Fruit fly (Drosophila melanogaster) whole organism, embryonic: Measurements from ENCODE around the gene CG31344.
A peak's percentile ranks its signal among the peaks of the same experiment; 100 is the strongest.

Experiments
- ATbp ChIP-seq: fragments of 200-800 bp; sonication (Bioruptor generic); optimal IDR thresholded peaks from 2 replicates; lab custom pipeline; 2017; ENCODE audit warnings: missing biosample characterization, mild to moderate bottlenecking, missing genetic modification characterization, missing genetic modification reagents
- Antp ChIP-seq: fragments of 200-800 bp; sonication (Bioruptor generic); optimal IDR thresholded peaks from 3 replicates; lab custom pipeline; 2016; ENCODE audit warnings: missing biosample characterization, missing genetic modification characterization
- Atf-2 ChIP-seq: fragments of 200-800 bp; sonication (Bioruptor generic); optimal IDR thresholded peaks from 2 replicates; lab custom pipeline; 2016; ENCODE audit warnings: missing biosample characterization, missing genetic modification characterization
- C15 ChIP-seq: fragments of 200-800 bp; sonication (Bioruptor generic); IDR thresholded peaks from 3 replicates; pipeline ENCODE4 v1.3.6; 2022; ENCODE audit warnings: missing biosample characterization, missing genetic modification characterization
- CG10431 ChIP-seq: fragments of 200-800 bp; sonication (Bioruptor generic); optimal IDR thresholded peaks from 3 replicates; lab custom pipeline; 2018; ENCODE audit warnings: missing biosample characterization, mild to moderate bottlenecking, missing genetic modification characterization
- CG10565 ChIP-seq: fragments of 200-800 bp; sonication (Bioruptor generic); optimal IDR thresholded peaks from 3 replicates; lab custom pipeline; 2016; ENCODE audit warnings: missing biosample characterization, mild to moderate bottlenecking, missing genetic modification characterization
- CG11456 ChIP-seq: fragments of 200-800 bp; sonication (Bioruptor generic); IDR thresholded peaks from 3 replicates; pipeline ENCODE4 v1.3.6; 2022; ENCODE audit warnings: missing biosample characterization, missing genetic modification characterization
- CG11504 ChIP-seq: fragments of 200-800 bp; sonication (Bioruptor generic); optimal IDR thresholded peaks from 3 replicates; lab custom pipeline; 2019; ENCODE audit warnings: missing biosample characterization, mild to moderate bottlenecking, missing genetic modification characterization, moderate library complexity
- CG11723 ChIP-seq: fragments of 200-800 bp; sonication (Bioruptor generic); optimal IDR thresholded peaks from 2 replicates; lab custom pipeline; 2017; ENCODE audit warnings: missing biosample characterization, mild to moderate bottlenecking, missing genetic modification characterization
- CG12155 ChIP-seq: fragments of 200-800 bp; sonication (Bioruptor generic); optimal IDR thresholded peaks from 3 replicates; lab custom pipeline; 2016; ENCODE audit warnings: missing biosample characterization, missing genetic modification characterization
- CG13775 ChIP-seq: fragments of 200-800 bp; sonication (Bioruptor generic); optimal IDR thresholded peaks from 3 replicates; lab custom pipeline; 2017; ENCODE audit warnings: missing biosample characterization, mild to moderate bottlenecking, missing genetic modification characterization
- CG14014 ChIP-seq: fragments of 200-800 bp; sonication (Bioruptor generic); IDR thresholded peaks from 2 replicates; pipeline ENCODE4 v1.3.6; 2022; ENCODE audit warnings: missing biosample characterization, missing genetic modification characterization
- CG16863 ChIP-seq: fragments of 200-800 bp; sonication (Bioruptor generic); optimal IDR thresholded peaks from 3 replicates; lab custom pipeline; 2016; ENCODE audit warnings: missing biosample characterization, missing genetic modification characterization
- CG18262 ChIP-seq: fragments of 200-800 bp; optimal IDR thresholded peaks from 3 replicates; lab custom pipeline; 2019; ENCODE audit warnings: missing biosample characterization, mild to moderate bottlenecking, missing genetic modification characterization, moderate library complexity
- CG2712 ChIP-seq: fragments of 200-800 bp; optimal IDR thresholded peaks from 3 replicates; lab custom pipeline; 2019; ENCODE audit warnings: missing biosample characterization, mild to moderate bottlenecking, missing genetic modification characterization, moderate library complexity
- CG2875 ChIP-seq: fragments of 200-800 bp; sonication (Bioruptor generic); optimal IDR thresholded peaks from 2 replicates; lab custom pipeline; 2017; ENCODE audit warnings: missing biosample characterization, mild to moderate bottlenecking, missing genetic modification characterization, missing genetic modification reagents
- CG31365 ChIP-seq: fragments of 200-800 bp; sonication (Bioruptor generic); optimal IDR thresholded peaks from 2 replicates; lab custom pipeline; 2018; ENCODE audit warnings: missing biosample characterization, mild to moderate bottlenecking, missing genetic modification characterization
- CG31441 ChIP-seq: fragments of 200-800 bp; sonication (Bioruptor generic); IDR thresholded peaks from 2 replicates; pipeline ENCODE4 v1.3.6; 2022; ENCODE audit warnings: missing biosample characterization, missing genetic modification characterization
- CG3726 ChIP-seq: fragments of 200-800 bp; sonication (Bioruptor generic); IDR thresholded peaks from 3 replicates; pipeline ENCODE4, ENCODE4 v1.3.6; 2022; ENCODE audit warnings: missing biosample characterization, missing genetic modification characterization
- CG4404 ChIP-seq: fragments of 200-800 bp; sonication (Bioruptor generic); IDR thresholded peaks from 2 replicates; pipeline ENCODE4 v1.3.6; 2022; ENCODE audit warnings: missing biosample characterization, missing genetic modification characterization
- CG4820 ChIP-seq: fragments of 200-800 bp; sonication (Bioruptor generic); optimal IDR thresholded peaks from 3 replicates; lab custom pipeline; 2016; ENCODE audit warnings: missing biosample characterization, missing genetic modification characterization
- CG6765 ChIP-seq: fragments of 200-800 bp; sonication (Bioruptor generic); optimal IDR thresholded peaks from 3 replicates; lab custom pipeline; 2017; ENCODE audit warnings: missing biosample characterization, mild to moderate bottlenecking, missing genetic modification characterization
- CG7556 ChIP-seq: fragments of 200-800 bp; sonication (Bioruptor generic); optimal IDR thresholded peaks from 2 replicates; lab custom pipeline; 2017; ENCODE audit warnings: missing biosample characterization, mild to moderate bottlenecking, missing genetic modification characterization
- Chrac-16 ChIP-seq: fragments of 200-800 bp; sonication (Bioruptor generic); optimal IDR thresholded peaks from 3 replicates; lab custom pipeline; 2016; ENCODE audit warnings: missing biosample characterization, missing genetic modification characterization
- Dek ChIP-seq: fragments of 200-800 bp; sonication (Bioruptor generic); optimal IDR thresholded peaks from 3 replicates; lab custom pipeline; 2019; ENCODE audit warnings: missing biosample characterization, mild to moderate bottlenecking, missing genetic modification characterization, moderate library complexity
- Elba2 ChIP-seq: fragments of 200-800 bp; sonication (Bioruptor generic); optimal IDR thresholded peaks from 3 replicates; lab custom pipeline; 2016; ENCODE audit warnings: missing biosample characterization, missing genetic modification characterization
- Fer1 ChIP-seq: fragments of 200-800 bp; sonication (Bioruptor generic); optimal IDR thresholded peaks from 2 replicates; lab custom pipeline; 2017; ENCODE audit warnings: missing biosample characterization, mild to moderate bottlenecking, missing genetic modification characterization
- Gug ChIP-seq: fragments of 200-800 bp; sonication (Bioruptor generic); IDR thresholded peaks from 4 replicates; pipeline ENCODE4 v1.3.6; 2022; ENCODE audit warnings: missing biosample characterization, missing genetic modification characterization
- Hey ChIP-seq: fragments of 200-800 bp; sonication (Bioruptor generic); optimal IDR thresholded peaks from 3 replicates; lab custom pipeline; 2018; ENCODE audit warnings: missing biosample characterization, mild to moderate bottlenecking, missing genetic modification characterization
- Mad ChIP-seq: fragments of 200-800 bp; sonication (Bioruptor generic); optimal IDR thresholded peaks from 2 replicates; lab custom pipeline; 2016; ENCODE audit warnings: missing biosample characterization, missing genetic modification characterization
- Meics ChIP-seq: fragments of 200-800 bp; sonication (Bioruptor generic); optimal IDR thresholded peaks from 2 replicates; lab custom pipeline; 2017; ENCODE audit warnings: missing biosample characterization, mild to moderate bottlenecking, missing genetic modification characterization
- Ravus ChIP-seq: fragments of 200-800 bp; sonication (Bioruptor generic); IDR thresholded peaks from 2 replicates; pipeline ENCODE4 v1.3.6; 2022; ENCODE audit warnings: missing biosample characterization, missing genetic modification characterization
- Taf1 ChIP-seq: fragments of 200-800 bp; sonication (Bioruptor generic); IDR thresholded peaks from 2 replicates; pipeline ENCODE4 v1.3.6; 2022; ENCODE audit warnings: missing biosample characterization, missing genetic modification characterization
- Tbp ChIP-seq: fragments of >200 bp; optimal IDR thresholded peaks from 2 replicates; lab custom pipeline; 2018; ENCODE audit warnings: missing biosample characterization, missing genetic modification characterization
- Vsx1 ChIP-seq: fragments of 200-800 bp; sonication (Bioruptor generic); optimal IDR thresholded peaks from 2 replicates; lab custom pipeline; 2017; ENCODE audit warnings: missing biosample characterization, mild to moderate bottlenecking, missing genetic modification characterization, missing genetic modification reagents
- cad ChIP-seq: fragments of >200 bp; optimal IDR thresholded peaks from 2 replicates; lab custom pipeline; 2017; ENCODE audit warnings: missing biosample characterization, missing genetic modification characterization
- cg ChIP-seq: fragments of 200-800 bp; sonication (Bioruptor generic); optimal IDR thresholded peaks from 3 replicates; lab custom pipeline; 2019; ENCODE audit warnings: missing biosample characterization, mild to moderate bottlenecking, missing genetic modification characterization, moderate library complexity
- crc ChIP-seq: fragments of 200-800 bp; sonication (Bioruptor generic); optimal IDR thresholded peaks from 2 replicates; lab custom pipeline; 2016; ENCODE audit warnings: missing biosample characterization, missing genetic modification characterization
- crol ChIP-seq: fragments of 200-800 bp; sonication (Bioruptor generic); IDR thresholded peaks from 2 replicates; pipeline ENCODE4 v1.3.6; 2022; ENCODE audit warnings: missing biosample characterization, missing genetic modification characterization
- eyg ChIP-seq: fragments of 200-800 bp; sonication (Bioruptor generic); optimal IDR thresholded peaks from 3 replicates; lab custom pipeline; 2016; ENCODE audit warnings: missing biosample characterization, missing genetic modification characterization
- fd96Cb ChIP-seq: fragments of 200-800 bp; sonication (Bioruptor generic); optimal IDR thresholded peaks from 2 replicates; lab custom pipeline; 2018; ENCODE audit warnings: missing biosample characterization, mild to moderate bottlenecking, missing genetic modification characterization, moderate library complexity
- fu2 ChIP-seq: fragments of 200-800 bp; sonication (Bioruptor generic); optimal IDR thresholded peaks from 2 replicates; lab custom pipeline; 2016; ENCODE audit warnings: missing biosample characterization, missing genetic modification characterization
- gce ChIP-seq: fragments of 200-800 bp; sonication (Bioruptor generic); IDR thresholded peaks from 3 replicates; pipeline ENCODE4 v1.3.6; 2022; ENCODE audit warnings: missing biosample characterization, missing genetic modification characterization
- ind ChIP-seq: fragments of 200-800 bp; sonication (Bioruptor generic); optimal IDR thresholded peaks from 3 replicates; lab custom pipeline; 2016; ENCODE audit warnings: missing biosample characterization, missing genetic modification characterization
- lbe ChIP-seq: fragments of 200-800 bp; sonication (Bioruptor generic); optimal IDR thresholded peaks from 2 replicates; lab custom pipeline; 2016; ENCODE audit warnings: missing biosample characterization, mild to moderate bottlenecking, missing genetic modification characterization
- slp2 ChIP-seq: fragments of 200-800 bp; sonication (Bioruptor generic); optimal IDR thresholded peaks from 2 replicates; lab custom pipeline; 2016; ENCODE audit warnings: missing biosample characterization, missing genetic modification characterization
- stwl ChIP-seq: fragments of 200-800 bp; sonication (Bioruptor generic); optimal IDR thresholded peaks from 3 replicates; lab custom pipeline; 2018; ENCODE audit warnings: missing biosample characterization, mild to moderate bottlenecking, missing genetic modification characterization, moderate library complexity
- tll ChIP-seq, 2 experiments: fragments of 200-800 bp in 1 of 2; fragments of >200 bp in 1 of 2; sonication (Bioruptor generic) in 1 of 2; optimal IDR thresholded peaks; 2 replicates each; lab custom pipeline; 2017 to 2019; ENCODE audit warnings: missing biosample characterization in 2 of 2, missing genetic modification characterization in 2 of 2, mild to moderate bottlenecking in 1 of 2, moderate library complexity in 1 of 2
- tx ChIP-seq: fragments of 200-800 bp; sonication (Bioruptor generic); optimal IDR thresholded peaks from 2 replicates; lab custom pipeline; 2016; ENCODE audit warnings: missing biosample characterization, missing genetic modification characterization
- zen2 ChIP-seq: fragments of 200-800 bp; sonication (Bioruptor generic); IDR thresholded peaks from 3 replicates; pipeline ENCODE4 v1.3.6; 2022; ENCODE audit warnings: missing biosample characterization, missing genetic modification characterization; ENCODE audit not compliant: partially characterized antibody
- zf30C ChIP-seq: fragments of 200-800 bp; sonication (Bioruptor generic); optimal IDR thresholded peaks from 3 replicates; lab custom pipeline; 2018; ENCODE audit warnings: missing biosample characterization, mild to moderate bottlenecking, missing genetic modification characterization

CG31344 gene

dm6 chr3R:15229329-15229876 lies 4.3 kb upstream of the CG31344 start, which contains the start of the genes Art3 and mRpS10 (continued):
- TF ChIP-seq CG18262 (tag; lab: Kevin White, UChicago) (peak; percentile 100), zen2 (GFP tag; lab: Robert Waterston, UW) (no peak), CG4404 (GFP tag; lab: Robert Waterston, UW) (peak; percentile 100), CG16863 (peak; percentile 100), eyg (peak; percentile 100), tx (peak; percentile 100), ATbp (GFP tag; lab: Kevin White, UChicago) (peak; percentile 99), Chrac-16 (GFP tag; lab: Kevin White, UChicago) (peak; percentile 100), Gug (GFP tag; lab: Robert Waterston, UW) (peak; percentile 99), Ravus (GFP tag; lab: Robert Waterston, UW) (peak; percentile 99), Elba2 (GFP tag; lab: Kevin White, UChicago) (peak; percentile 100), CG6765 (GFP tag; lab: Kevin White, UChicago) (peak; percentile 99), stwl (peak; percentile 98), CG11504 (tag; lab: Kevin White, UChicago) (peak; percentile 99), CG11456 (GFP tag; lab: Robert Waterston, UW) (peak; percentile 100), fd96Cb (peak; percentile 100), Dek (tag; lab: Kevin White, UChicago) (peak; percentile 100), crol (GFP tag; lab: Robert Waterston, UW) (peak; percentile 93), fu2 (peak; percentile 100), CG10565 (GFP tag; lab: Kevin White, UChicago) (peak; percentile 99), CG7556 (peak; percentile 100), Tbp (no peak), Vsx1 (peak; percentile 99), Fer1 (peak; percentile 100), CG2712 (peak; percentile 100), zf30C (GFP tag; lab: Kevin White, UChicago) (peak; percentile 72), C15 (GFP tag; lab: Robert Waterston, UW) (peak; percentile 100), Taf1 (GFP tag; lab: Robert Waterston, UW) (peak; percentile 100), Antp (GFP tag; lab: Kevin White, UChicago) (peak; percentile 100), Atf-2 (GFP tag; lab: Kevin White, UChicago) (peak; percentile 100), CG14014 (GFP tag; lab: Robert Waterston, UW) (peak; percentile 100), CG13775 (GFP tag; lab: Kevin White, UChicago) (peak; percentile 100), CG3726 (GFP tag; lab: Robert Waterston, UW) (peak; percentile 100), crc (peak; percentile 99), CG31365 (peak; percentile 95), CG31441 (peak; percentile 100), ind (GFP tag; lab: Kevin White, UChicago) (peak; percentile 100), CG12155 (peak; percentile 99), lbe (GFP tag; lab: Kevin White, UChicago) (peak; percentile 99), slp2 (GFP tag; lab: Kevin White, UChicago) (peak; percentile 100), CG4820 (peak; percentile 99), gce (GFP tag; lab: Robert Waterston, UW) (peak; percentile 100), cg (GFP tag; lab: Kevin White, UChicago) (peak; percentile 7), CG10431 (GFP tag; lab: Kevin White, UChicago) (peak; percentile 99), CG2875 (GFP tag; lab: Kevin White, UChicago) (peak; percentile 100), tll (GFP tag; optimal IDR thresholded peaks at IDR 0.05; lab: Kevin White, UChicago) (peak; percentile 3 to 96), cad (GFP tag; lab: Kevin White, UChicago) (no peak), CG11723 (peak; percentile 99), Mad (GFP tag; lab: Kevin White, UChicago) (peak; percentile 100), Meics (GFP tag; lab: Kevin White, UChicago) (peak; percentile 100), Hey (tag; lab: Kevin White, UChicago) (peak; percentile 99)
